Worm (Caenorhabditis elegans): ENCODE results near the gene lgc-48.

DNA sequence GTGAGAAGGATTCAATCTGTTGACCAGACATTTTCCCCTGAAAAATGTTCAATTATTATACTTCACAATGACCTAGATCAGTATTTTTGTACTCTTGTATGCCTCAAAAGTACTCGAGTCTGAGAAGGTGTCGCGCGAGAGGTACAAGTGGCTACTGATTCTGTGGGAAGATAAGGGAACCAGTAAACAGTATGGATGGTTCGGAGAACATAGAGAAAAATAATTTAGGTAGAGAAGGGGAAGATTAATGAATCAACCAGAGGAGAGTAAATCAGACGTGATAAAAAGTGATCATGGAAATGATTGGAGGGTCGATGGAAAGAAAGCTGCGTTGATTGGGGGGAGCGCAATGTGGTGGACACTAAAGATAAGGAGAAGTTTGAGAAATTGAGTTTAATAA is 49.4 kb downstream of the lgc-48 start:
- TF ChIP-seq fkh-2 (tag; optimal IDR thresholded peaks at IDR 0.05), result no peak
- peak; percentile 67 for TF ChIP-seq nhr-25 (tag; optimal IDR thresholded peaks at IDR 0.05)
- TF ChIP-seq nhr-11 (tag; optimal IDR thresholded peaks at IDR 0.05), result no peak
- no peak for TF ChIP-seq snpc-4 (tag; optimal IDR thresholded peaks at IDR 0.05)
- TF ChIP-seq ceh-16 (tag; optimal IDR thresholded peaks at IDR 0.05), result no peak
- no peak for TF ChIP-seq tbx-2 (tag; optimal IDR thresholded peaks at IDR 0.05)
- no peak for TF ChIP-seq unc-62 (GFP tag; optimal IDR thresholded peaks at IDR 0.05)

Data from whole organism, L3 larva.